Fruit fly (Drosophila melanogaster) whole organism, embryonic: ENCODE data around the gene Kah.

Source experiments
- Adf1 ChIP-seq: fragments of 200-800 bp; sonication (Bioruptor generic); IDR thresholded peaks from 2 replicates; pipeline ENCODE4 v1.3.6; 2022; ENCODE audit warnings: missing biosample characterization, missing genetic modification characterization
- Bdp1 ChIP-seq: fragments of 200-800 bp; sonication (Bioruptor generic); optimal IDR thresholded peaks from 3 replicates; lab custom pipeline; 2016; ENCODE audit warnings: missing biosample characterization, missing genetic modification characterization
- CG10462 ChIP-seq: fragments of 200-800 bp; sonication (Bioruptor generic); optimal IDR thresholded peaks from 2 replicates; lab custom pipeline; 2016; ENCODE audit warnings: missing biosample characterization, missing genetic modification characterization
- CG11560 ChIP-seq: fragments of 200-800 bp; sonication (Bioruptor generic); IDR thresholded peaks from 3 replicates; pipeline ENCODE4 v1.3.6; 2022; ENCODE audit warnings: missing biosample characterization, missing genetic modification characterization
- CG11695 ChIP-seq: fragments of 200-800 bp; sonication (Bioruptor generic); IDR thresholded peaks from 3 replicates; pipeline ENCODE4 v1.3.6; 2022; ENCODE audit warnings: missing biosample characterization, missing genetic modification characterization
- CG12236 ChIP-seq: fragments of 200-800 bp; sonication (Bioruptor generic); optimal IDR thresholded peaks from 2 replicates; lab custom pipeline; 2016; ENCODE audit warnings: missing biosample characterization, missing genetic modification characterization
- CG12299 ChIP-seq: fragments of 200-800 bp; sonication (Bioruptor generic); optimal IDR thresholded peaks from 2 replicates; lab custom pipeline; 2018; ENCODE audit warnings: missing biosample characterization, mild to moderate bottlenecking, missing genetic modification characterization
- CG1233 ChIP-seq: fragments of 200-800 bp; sonication (Bioruptor generic); optimal IDR thresholded peaks from 4 replicates; lab custom pipeline; 2018; ENCODE audit warnings: missing biosample characterization, mild to moderate bottlenecking, missing genetic modification characterization
- CG12659 ChIP-seq: fragments of 200-800 bp; sonication (Bioruptor generic); optimal IDR thresholded peaks from 3 replicates; lab custom pipeline; 2017; ENCODE audit warnings: mild to moderate bottlenecking, missing biosample characterization, missing genetic modification reagents, missing genetic modification characterization
- CG13287 ChIP-seq: fragments of 200-800 bp; sonication (Bioruptor generic); IDR thresholded peaks from 2 replicates; pipeline ENCODE4 v1.3.6; 2022; ENCODE audit warnings: missing biosample characterization, missing genetic modification characterization; ENCODE audit not compliant: partially characterized antibody
- CG13424 ChIP-seq: fragments of 200-800 bp; sonication (Bioruptor generic); optimal IDR thresholded peaks from 2 replicates; lab custom pipeline; 2019; ENCODE audit warnings: missing biosample characterization, mild to moderate bottlenecking, missing genetic modification characterization, moderate library complexity
- CG14050 ChIP-seq: fragments of 200-800 bp; sonication (Bioruptor generic); IDR thresholded peaks from 3 replicates; pipeline ENCODE4 v1.3.6; 2022; ENCODE audit warnings: missing biosample characterization, missing genetic modification characterization
- CG14965 ChIP-seq: fragments of 200-800 bp; sonication (Bioruptor generic); optimal IDR thresholded peaks from 2 replicates; lab custom pipeline; 2016; ENCODE audit warnings: missing biosample characterization, missing genetic modification characterization, borderline replicate concordance
- CG15601 ChIP-seq: fragments of 200-800 bp; sonication (Bioruptor generic); optimal IDR thresholded peaks from 3 replicates; lab custom pipeline; 2019; ENCODE audit warnings: missing biosample characterization, mild to moderate bottlenecking, missing genetic modification characterization, moderate library complexity
- CG2712 ChIP-seq: fragments of 200-800 bp; optimal IDR thresholded peaks from 3 replicates; lab custom pipeline; 2019; ENCODE audit warnings: missing biosample characterization, mild to moderate bottlenecking, missing genetic modification characterization, moderate library complexity
- CG2875 ChIP-seq: fragments of 200-800 bp; sonication (Bioruptor generic); optimal IDR thresholded peaks from 2 replicates; lab custom pipeline; 2017; ENCODE audit warnings: missing biosample characterization, mild to moderate bottlenecking, missing genetic modification characterization, missing genetic modification reagents
- CG32767 ChIP-seq: fragments of 200-800 bp; sonication (Bioruptor generic); IDR thresholded peaks from 2 replicates; pipeline ENCODE4 v1.3.6; 2022; ENCODE audit warnings: missing biosample characterization, missing genetic modification characterization
- CG3407 ChIP-seq: fragments of 200-800 bp; sonication (Bioruptor generic); optimal IDR thresholded peaks from 2 replicates; lab custom pipeline; 2018; ENCODE audit warnings: missing biosample characterization, mild to moderate bottlenecking, missing genetic modification characterization
- CG34376 ChIP-seq: fragments of 200-800 bp; sonication (Bioruptor generic); optimal IDR thresholded peaks from 2 replicates; lab custom pipeline; 2018; ENCODE audit warnings: missing biosample characterization, mild to moderate bottlenecking, missing genetic modification characterization
- CG3838 ChIP-seq: fragments of 200-800 bp; sonication (Bioruptor generic); optimal IDR thresholded peaks from 3 replicates; lab custom pipeline; 2016; ENCODE audit warnings: missing biosample characterization, missing genetic modification characterization
- CG4730 ChIP-seq: fragments of 200-800 bp; sonication (Bioruptor generic); IDR thresholded peaks from 2 replicates; pipeline ENCODE4 v1.3.6; 2022; ENCODE audit warnings: missing biosample characterization, missing genetic modification characterization
- CG4854 ChIP-seq: fragments of 200-800 bp; sonication (Bioruptor generic); optimal IDR thresholded peaks from 2 replicates; lab custom pipeline; 2016; ENCODE audit warnings: missing biosample characterization, missing genetic modification characterization, inconsistent platforms
- CG5180 ChIP-seq: fragments of 200-800 bp; sonication (Bioruptor generic); optimal IDR thresholded peaks from 3 replicates; lab custom pipeline; 2017; ENCODE audit warnings: missing biosample characterization, missing genetic modification characterization, mild to moderate bottlenecking, moderate library complexity, missing genetic modification reagents
- CG8281 ChIP-seq: fragments of 200-800 bp; sonication (Bioruptor generic); optimal IDR thresholded peaks from 2 replicates; lab custom pipeline; 2018; ENCODE audit warnings: missing biosample characterization, mild to moderate bottlenecking, missing genetic modification characterization, moderate library complexity
- CTCF ChIP-seq: fragments of 200-800 bp; sonication (Bioruptor generic); optimal IDR thresholded peaks from 2 replicates; lab custom pipeline; 2017; ENCODE audit warnings: missing biosample characterization, mild to moderate bottlenecking, missing genetic modification characterization, moderate library complexity
- CkIIα-i1 ChIP-seq: fragments of 200-800 bp; sonication (Bioruptor generic); IDR thresholded peaks from 2 replicates; pipeline ENCODE4 v1.3.6; 2022; ENCODE audit warnings: missing biosample characterization, missing genetic modification characterization
- Fer1 ChIP-seq: fragments of 200-800 bp; sonication (Bioruptor generic); optimal IDR thresholded peaks from 2 replicates; lab custom pipeline; 2017; ENCODE audit warnings: missing biosample characterization, mild to moderate bottlenecking, missing genetic modification characterization
- HmgZ ChIP-seq: fragments of 200-800 bp; sonication (Bioruptor generic); optimal IDR thresholded peaks from 2 replicates; lab custom pipeline; 2018; ENCODE audit warnings: missing biosample characterization, mild to moderate bottlenecking, missing genetic modification characterization
- Hmx ChIP-seq: fragments of 200-800 bp; sonication (Bioruptor generic); optimal IDR thresholded peaks from 2 replicates; lab custom pipeline; 2016; ENCODE audit warnings: missing biosample characterization, missing genetic modification characterization
- Hsf ChIP-seq: fragments of 200-800 bp; sonication (Bioruptor generic); optimal IDR thresholded peaks from 3 replicates; lab custom pipeline; 2016; ENCODE audit warnings: missing biosample characterization, missing genetic modification characterization
- Lpt ChIP-seq: fragments of >200 bp; optimal IDR thresholded peaks from 2 replicates; lab custom pipeline; 2018; ENCODE audit warnings: missing biosample characterization, missing genetic modification characterization
- MTF-1 ChIP-seq: fragments of 200-800 bp; sonication (Bioruptor generic); optimal IDR thresholded peaks from 2 replicates; lab custom pipeline; 2018; ENCODE audit warnings: missing biosample characterization, mild to moderate bottlenecking, missing genetic modification characterization, borderline replicate concordance
- NC2β ChIP-seq: fragments of 200-800 bp; sonication (Bioruptor generic); optimal IDR thresholded peaks from 2 replicates; lab custom pipeline; 2016; ENCODE audit warnings: missing biosample characterization, missing genetic modification characterization
- Opbp ChIP-seq: fragments of 200-800 bp; sonication (Bioruptor generic); IDR thresholded peaks from 3 replicates; pipeline ENCODE4 v1.3.6; 2022; ENCODE audit warnings: missing biosample characterization, missing genetic modification characterization; ENCODE audit not compliant: partially characterized antibody
- Trl ChIP-seq, 3 experiments: fragments of >200 bp in 2 of 3; fragments of 200-800 bp in 1 of 3; sonication (Bioruptor generic) in 1 of 3; optimal IDR thresholded peaks; 2 replicates in 1 of 3; 3 replicates in 2 of 3; lab custom pipeline; 2016 to 2017; ENCODE audit warnings: missing biosample characterization in 1 of 3, missing genetic modification characterization in 1 of 3
- Usf ChIP-seq: fragments of 200-800 bp; sonication (Bioruptor generic); optimal IDR thresholded peaks from 2 replicates; lab custom pipeline; 2017; ENCODE audit warnings: missing genotype, missing biosample characterization, missing genetic modification characterization
- dm ChIP-seq: fragments of 200-800 bp; sonication (Bioruptor generic); optimal IDR thresholded peaks from 3 replicates; lab custom pipeline; 2016; ENCODE audit warnings: missing biosample characterization, missing genetic modification characterization
- dmrt11E ChIP-seq: fragments of 200-800 bp; sonication (Bioruptor generic); optimal IDR thresholded peaks from 3 replicates; lab custom pipeline; 2018; ENCODE audit warnings: missing biosample characterization, mild to moderate bottlenecking, missing genetic modification characterization, moderate library complexity
- h ChIP-seq: fragments of >200 bp; optimal IDR thresholded peaks from 2 replicates; lab custom pipeline; 2017
- lab ChIP-seq: fragments of 200-800 bp; sonication (Bioruptor generic); optimal IDR thresholded peaks from 3 replicates; lab custom pipeline; 2017; ENCODE audit warnings: missing biosample characterization, missing genetic modification characterization, mild to moderate bottlenecking, moderate library complexity, missing genetic modification reagents
- luna ChIP-seq: fragments of 200-800 bp; sonication (Bioruptor generic); optimal IDR thresholded peaks from 2 replicates; lab custom pipeline; 2016; ENCODE audit warnings: missing biosample characterization, missing genetic modification characterization
- pzg ChIP-seq: fragments of 200-800 bp; sonication (Bioruptor generic); optimal IDR thresholded peaks from 3 replicates; lab custom pipeline; 2018; ENCODE audit warnings: missing biosample characterization, mild to moderate bottlenecking, missing genetic modification characterization, moderate library complexity
- salm ChIP-seq: fragments of 200-800 bp; sonication (Bioruptor generic); optimal IDR thresholded peaks from 2 replicates; lab custom pipeline; 2018; ENCODE audit warnings: missing biosample characterization, mild to moderate bottlenecking, missing genetic modification characterization
- slbo ChIP-seq: fragments of 200-800 bp; sonication (Bioruptor generic); IDR thresholded peaks from 2 replicates; pipeline ENCODE4 v1.3.6; 2022; ENCODE audit warnings: missing biosample characterization, missing genetic modification characterization
- sna ChIP-seq: fragments of 200-800 bp; sonication (Bioruptor generic); IDR thresholded peaks from 2 replicates; pipeline ENCODE4 v1.3.6; 2022; ENCODE audit warnings: missing biosample characterization, missing genetic modification characterization; ENCODE audit not compliant: partially characterized antibody
- stwl ChIP-seq: fragments of 200-800 bp; sonication (Bioruptor generic); optimal IDR thresholded peaks from 3 replicates; lab custom pipeline; 2018; ENCODE audit warnings: missing biosample characterization, mild to moderate bottlenecking, missing genetic modification characterization, moderate library complexity
- tx ChIP-seq: fragments of 200-800 bp; sonication (Bioruptor generic); optimal IDR thresholded peaks from 2 replicates; lab custom pipeline; 2016; ENCODE audit warnings: missing biosample characterization, missing genetic modification characterization
- vfl ChIP-seq: fragments of 200-800 bp; sonication (Bioruptor generic); optimal IDR thresholded peaks from 2 replicates; lab custom pipeline; 2016; ENCODE audit warnings: missing biosample characterization, missing genetic modification characterization
- wek ChIP-seq: fragments of 200-800 bp; sonication (Bioruptor generic); optimal IDR thresholded peaks from 3 replicates; lab custom pipeline; 2018; ENCODE audit warnings: missing biosample characterization, mild to moderate bottlenecking, missing genetic modification characterization, moderate library complexity

Kah gene

DNA sequence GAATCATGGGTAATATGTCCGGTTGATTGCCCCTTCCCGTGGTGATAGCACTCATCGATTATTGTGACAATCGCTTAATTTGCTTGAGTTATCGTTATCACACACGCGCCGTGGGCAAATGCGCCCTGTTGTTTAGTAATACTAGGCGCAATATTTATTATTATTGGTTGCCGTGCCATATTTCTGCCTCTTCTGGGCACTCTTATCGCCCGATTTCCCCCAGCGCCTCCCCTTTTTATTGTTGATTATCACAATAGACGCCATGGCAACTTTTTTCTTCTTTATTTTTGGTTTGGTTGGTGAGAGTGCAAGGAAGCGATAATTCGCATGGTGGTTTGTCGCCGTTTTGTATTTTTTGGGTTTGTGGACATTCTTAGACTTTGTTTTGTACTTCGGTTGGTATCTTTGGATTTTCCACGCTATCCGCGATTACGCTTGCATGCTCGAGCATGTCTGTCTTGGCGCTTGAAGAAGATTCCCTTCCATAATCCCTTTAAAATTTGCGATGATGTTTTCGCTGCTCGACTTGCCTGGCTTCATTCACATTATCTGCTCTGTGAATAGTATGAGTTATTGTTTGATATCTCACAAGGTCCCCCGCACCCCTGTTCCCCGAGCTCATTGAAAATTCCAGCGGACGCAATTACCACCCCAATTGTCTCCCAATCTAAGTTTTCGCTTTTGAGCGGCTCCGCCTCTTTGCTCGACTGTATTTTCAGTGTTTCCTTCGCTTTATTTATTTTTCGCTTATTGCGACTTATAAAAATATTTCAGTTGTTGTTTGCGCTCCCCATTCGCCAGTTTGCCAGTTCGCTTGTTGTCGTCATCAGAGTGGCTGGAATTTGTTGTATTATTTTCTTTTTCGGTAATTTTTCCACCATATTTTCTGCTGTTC, 40.5 kb downstream of the Kah start (continued):
- TF ChIP-seq Trl (optimal IDR thresholded peaks at IDR 0.05; lab: Kevin White, UChicago) (no peak), Trl (GFP tag; optimal IDR thresholded peaks at IDR 0.05; lab: Kevin White, UChicago) (no peak), CG11560 (tag; lab: Robert Waterston, UW) (no peak), CG14050 (GFP tag; lab: Robert Waterston, UW) (no peak), HmgZ (tag; lab: Kevin White, UChicago) (peak; percentile 9), CG13424 (no peak), Bdp1 (GFP tag; lab: Kevin White, UChicago) (no peak), tx (GFP tag; lab: Kevin White, UChicago) (no peak), stwl (no peak), Opbp (no peak), lab (peak; percentile 58), Adf1 (GFP tag; lab: Robert Waterston, UW) (no peak; the same call in 1 of the 2 replicates), CG15601 (tag; lab: Kevin White, UChicago) (no peak), CG12299 (peak; percentile 52), dmrt11E (no peak), luna (GFP tag; lab: Kevin White, UChicago) (no peak), CG5180 (GFP tag; lab: Kevin White, UChicago) (no peak), CG2712 (no peak), CG3838 (GFP tag; lab: Kevin White, UChicago) (no peak), h (lab: Kevin White, UChicago) (no peak), CG14965 (GFP tag; lab: Kevin White, UChicago) (no peak), Hsf (GFP tag; lab: Kevin White, UChicago) (no peak), CG1233 (GFP tag; lab: Kevin White, UChicago) (no peak), CkIIα-i1 (GFP tag; lab: Robert Waterston, UW) (no peak), Hmx (GFP tag; lab: Kevin White, UChicago) (no peak), CG8281 (no peak), CG12659 (GFP tag; lab: Kevin White, UChicago) (peak; percentile 5), dm (GFP tag; lab: Kevin White, UChicago) (no peak), CG12236 (no peak), vfl (GFP tag; lab: Kevin White, UChicago) (no peak), CG2875 (GFP tag; lab: Kevin White, UChicago) (no peak), NC2β (GFP tag; lab: Kevin White, UChicago) (no peak), CG32767 (GFP tag; lab: Robert Waterston, UW) (no peak), Lpt (GFP tag; lab: Kevin White, UChicago) (no peak), CG4854 (GFP tag; lab: Kevin White, UChicago) (no peak), CG11695 (GFP tag; lab: Robert Waterston, UW) (no peak), CG10462 (no peak), CG4730 (GFP tag; lab: Robert Waterston, UW) (no peak), wek (GFP tag; lab: Kevin White, UChicago) (no peak), Usf (GFP tag; lab: Kevin White, UChicago) (no peak), salm (no peak), pzg (GFP tag; lab: Kevin White, UChicago) (no peak), CG34376 (GFP tag; lab: Kevin White, UChicago) (peak; percentile 92), MTF-1 (GFP tag; lab: Kevin White, UChicago) (no peak), Fer1 (GFP tag; lab: Kevin White, UChicago) (peak; percentile 38), CTCF (GFP tag; lab: Kevin White, UChicago) (no peak), sna (GFP tag; lab: Robert Waterston, UW) (peak; percentile 25), slbo (GFP tag; lab: Robert Waterston, UW) (0 out of 2 replicates have a peak, but pooled peaks have one; percentile 6), CG3407 (GFP tag; lab: Kevin White, UChicago) (no peak), CG13287 (GFP tag; lab: Robert Waterston, UW) (no peak)
